Worm (Caenorhabditis elegans): ENCODE results near the gene inos-1.

DNA sequence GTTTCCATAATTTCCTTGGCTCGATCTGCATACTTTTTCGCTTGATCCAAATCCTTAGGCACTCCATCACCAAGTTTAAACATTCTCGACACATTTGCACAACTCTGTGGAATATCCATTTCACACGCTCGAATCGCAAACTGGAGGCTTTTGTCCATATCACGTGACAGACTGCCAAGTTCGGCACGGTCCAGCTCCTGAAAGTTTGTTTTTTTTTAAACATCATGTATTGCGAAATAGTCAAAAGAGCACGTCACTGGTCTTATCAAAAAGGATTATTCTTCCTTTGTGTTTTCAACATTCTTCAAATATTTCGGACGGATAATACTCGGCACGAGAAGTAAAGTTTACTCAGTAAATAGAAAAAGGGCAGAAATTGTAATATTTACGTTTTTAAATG lies 50.9 kb downstream of the inos-1 start:
- TF ChIP-seq nhr-90 (tag; optimal IDR thresholded peaks at IDR 0.05) = no peak
- no peak for TF ChIP-seq snpc-4 (GFP tag; optimal IDR thresholded peaks at IDR 0.05)
- TF ChIP-seq snpc-4 (tag; optimal IDR thresholded peaks at IDR 0.05) = no peak
- TF ChIP-seq egl-44 (GFP tag; IDR thresholded peaks at IDR 0.05) = no peak
- no peak for TF ChIP-seq pha-4 (tag; optimal IDR thresholded peaks at IDR 0.05)
- no peak for TF ChIP-seq ama-1 (optimal IDR thresholded peaks at IDR 0.05)
- TF ChIP-seq ama-1 (GFP tag; optimal IDR thresholded peaks at IDR 0.05) = no peak

Data from whole organism, young adult.